Fruit fly (Drosophila melanogaster) whole organism, prepupa: ENCODE data around the gene CG3544.

Experiments used
- CG11762 ChIP-seq: fragments of 200-800 bp; sonication (Bioruptor generic); optimal IDR thresholded peaks from 3 replicates; lab custom pipeline; 2016; ENCODE audit warnings: missing biosample characterization, missing genetic modification characterization; ENCODE audit not compliant: insufficient read depth
- CG8119 ChIP-seq: fragments of 200-800 bp; sonication (Bioruptor generic); IDR thresholded peaks from 3 replicates; pipeline ENCODE4 v1.3.6; 2022; ENCODE audit warnings: missing biosample characterization, missing genetic modification characterization
- Hr4 ChIP-seq: fragments of 200-800 bp; sonication (Bioruptor generic); optimal IDR thresholded peaks from 3 replicates; lab custom pipeline; 2016; ENCODE audit warnings: missing biosample characterization, missing genetic modification characterization
- Met ChIP-seq: fragments of 200-800 bp; sonication (Bioruptor generic); optimal IDR thresholded peaks from 3 replicates; lab custom pipeline; 2016; ENCODE audit warnings: missing biosample characterization, missing genetic modification characterization
- dac ChIP-seq: fragments of 200-800 bp; sonication (Bioruptor generic); optimal IDR thresholded peaks from 2 replicates; lab custom pipeline; 2017; ENCODE audit warnings: missing biosample characterization, mild to moderate bottlenecking, missing genetic modification characterization
- net ChIP-seq: fragments of 200-800 bp; sonication (Bioruptor generic); optimal IDR thresholded peaks from 3 replicates; lab custom pipeline; 2016; ENCODE audit warnings: missing biosample characterization, missing genetic modification characterization
- pdm3 ChIP-seq: fragments of 200-800 bp; sonication (Bioruptor generic); optimal IDR thresholded peaks from 3 replicates; lab custom pipeline; 2016; ENCODE audit warnings: missing biosample characterization, missing genetic modification characterization

DNA sequence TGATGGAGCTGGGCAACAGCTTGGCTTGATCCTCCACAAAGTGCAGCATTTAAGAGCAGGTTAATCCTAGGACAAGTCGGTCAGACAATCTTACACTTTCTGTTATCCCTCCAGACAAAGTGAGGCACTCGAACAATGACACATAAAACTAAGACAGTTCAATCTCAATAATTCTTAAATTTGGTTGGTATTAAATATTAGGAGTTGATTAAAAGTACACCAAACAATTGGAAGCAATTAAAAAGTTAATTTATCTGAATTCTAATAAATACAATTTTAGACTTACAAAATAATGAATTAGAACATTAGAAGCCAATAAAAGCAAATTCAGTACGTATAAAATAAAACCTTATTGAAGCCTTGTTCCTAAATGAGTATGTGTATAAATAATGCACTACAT lies 33.7 kb downstream of the CG3544 start, which contains the start of gene CG15880:
- no peak for TF ChIP-seq Met (GFP tag; lab: Kevin White, UChicago)
- no peak for TF ChIP-seq CG8119 (GFP tag; lab: Robert Waterston, UW)
- no peak for TF ChIP-seq dac (GFP tag; lab: Kevin White, UChicago)
- no peak for TF ChIP-seq pdm3 (GFP tag; lab: Kevin White, UChicago)
- no peak for TF ChIP-seq Hr4 (GFP tag; lab: Kevin White, UChicago)
- no peak for TF ChIP-seq CG11762 (GFP tag; lab: Kevin White, UChicago)
- TF ChIP-seq net (GFP tag; lab: Kevin White, UChicago): no peak
